Worm (Caenorhabditis elegans) whole organism, midembryonic: Measurements from ENCODE around the gene K03A11.5.
A peak's percentile ranks its signal among the peaks of the same experiment; 100 is the strongest.

Source experiments
- T22C8.4 ChIP-seq: fragments of 200-800 bp; sonication (Bioruptor generic); IDR thresholded peaks from 2 replicates; pipeline ENCODE4 v1.3.6; 2022; ENCODE audit warnings: missing genetic modification characterization, missing compliant biosample characterization
- cog-1 ChIP-seq: sonication (generic microtip); optimal IDR thresholded peaks from 2 replicates; lab custom pipeline; 2016; ENCODE audit warnings: missing genetic modification characterization, missing compliant biosample characterization
- flt-1 ChIP-seq: fragments of 200-800 bp; sonication (Bioruptor generic); IDR thresholded peaks from 2 replicates; pipeline ENCODE4 v1.3.6; 2022; ENCODE audit warnings: missing genetic modification characterization, missing compliant biosample characterization
- klf-2 ChIP-seq: fragments of 200-800 bp; sonication (Bioruptor generic); conservative IDR thresholded peaks from 2 replicates; pipeline ENCODE4 v1.3.6; 2022; ENCODE audit warnings: missing genetic modification reagents, missing genetic modification characterization, missing compliant biosample characterization
- med-1 ChIP-seq: sonication (generic microtip); optimal IDR thresholded peaks from 2 replicates; lab custom pipeline; 2017; ENCODE audit warnings: missing genetic modification characterization, mild to moderate bottlenecking, missing compliant biosample characterization, antibody characterized with exemption, missing genetic modification reagents; ENCODE audit not compliant: insufficient read depth
- ref-1 ChIP-seq: fragments of 200-800 bp; sonication (Bioruptor generic); conservative IDR thresholded peaks from 2 replicates; pipeline ENCODE4 v1.3.6; 2022; ENCODE audit warnings: missing genetic modification reagents, missing genetic modification characterization, missing compliant biosample characterization
- tab-1 ChIP-seq: fragments of 200-800 bp; sonication (Bioruptor generic); IDR thresholded peaks from 2 replicates; pipeline ENCODE4 v1.3.6; 2022; ENCODE audit warnings: missing genetic modification characterization, missing compliant biosample characterization
- ztf-23 ChIP-seq: fragments of 200-800 bp; sonication (Bioruptor generic); IDR thresholded peaks from 2 replicates; pipeline ENCODE4 v1.3.6; 2022; ENCODE audit warnings: missing genetic modification reagents, missing genetic modification characterization, missing compliant biosample characterization
- ztf-29 ChIP-seq: fragments of 200-800 bp; sonication (Bioruptor generic); IDR thresholded peaks from 2 replicates; pipeline ENCODE4 v1.3.6; 2022; ENCODE audit warnings: missing genetic modification reagents, missing genetic modification characterization, missing compliant biosample characterization

The K03A11.5 gene

ce11 chrX:13046324-13046723, 17.0 kb upstream of the K03A11.5 start:
- TF ChIP-seq ref-1, result peak; percentile 91
- peak; percentile 96 for TF ChIP-seq ztf-23 (GFP tag; lab: Robert Waterston, UW)
- peak; percentile 90 for TF ChIP-seq klf-2 (GFP tag; lab: Robert Waterston, UW)
- TF ChIP-seq tab-1 (GFP tag; lab: Robert Waterston, UW), result peak; percentile 95
- TF ChIP-seq T22C8.4, result peak; percentile 95
- TF ChIP-seq ztf-29 (GFP tag; lab: Robert Waterston, UW), result peak; percentile 94
- peak; percentile 81 for TF ChIP-seq med-1 (GFP tag; lab: Kevin White, UChicago)
- TF ChIP-seq cog-1, result peak; percentile 86
- TF ChIP-seq flt-1 (GFP tag; lab: Robert Waterston, UW), result peak; percentile 96

- TF ChIP-seq ztf-23 (GFP tag; lab: Robert Waterston, UW) (no peak), ref-1 (no peak), T22C8.4 (no peak), med-1 (GFP tag; lab: Kevin White, UChicago) (no peak), tab-1 (GFP tag; lab: Robert Waterston, UW) (no peak), klf-2 (GFP tag; lab: Robert Waterston, UW) (no peak), ztf-29 (GFP tag; lab: Robert Waterston, UW) (no peak), flt-1 (GFP tag; lab: Robert Waterston, UW) (no peak), cog-1 (no peak)
These were observed 15.1 kb upstream of the K03A11.5 start, which contains the start of gene C53C7.3 for ce11 chrX:13048258-13048657. TSS of gene C53C7.3 (plus strand) at chrX:13048558.

ce11 chrX:13051405-13051804, 11.9 kb upstream of the K03A11.5 start, which contains the start of gene K03A11.1:
TSS of gene K03A11.1 (plus strand) at chrX:13051705.
- TF ChIP-seq med-1 (GFP tag; lab: Kevin White, UChicago) (no peak), tab-1 (GFP tag; lab: Robert Waterston, UW) (no peak), ref-1 (no peak), flt-1 (GFP tag; lab: Robert Waterston, UW) (no peak), cog-1 (no peak), ztf-29 (GFP tag; lab: Robert Waterston, UW) (no peak), T22C8.4 (no peak), klf-2 (GFP tag; lab: Robert Waterston, UW) (no peak), ztf-23 (GFP tag; lab: Robert Waterston, UW) (no peak)

- TF ChIP-seq tab-1 (GFP tag; lab: Robert Waterston, UW) (no peak), klf-2 (GFP tag; lab: Robert Waterston, UW) (no peak), ref-1 (no peak), T22C8.4 (no peak), med-1 (GFP tag; lab: Kevin White, UChicago) (no peak), cog-1 (no peak), flt-1 (GFP tag; lab: Robert Waterston, UW) (no peak)
These were observed 7.8 kb upstream of the K03A11.5 start, which contains the start of gene K03A11.6 for ce11 chrX:13055560-13055959. TSS of gene K03A11.6 (plus strand) at chrX:13055860.

- TF ChIP-seq T22C8.4 (no peak), flt-1 (GFP tag; lab: Robert Waterston, UW) (no peak), klf-2 (GFP tag; lab: Robert Waterston, UW) (no peak), med-1 (GFP tag; lab: Kevin White, UChicago) (no peak), ztf-23 (GFP tag; lab: Robert Waterston, UW) (no peak), ref-1 (no peak), tab-1 (GFP tag; lab: Robert Waterston, UW) (no peak), ztf-29 (GFP tag; lab: Robert Waterston, UW) (no peak), cog-1 (no peak)
These were observed 3.4 kb upstream of the K03A11.5 start for ce11 chrX:13059984-13060383.

- TF ChIP-seq klf-2 (GFP tag; lab: Robert Waterston, UW) (no peak), tab-1 (GFP tag; lab: Robert Waterston, UW) (no peak), ref-1 (no peak), med-1 (GFP tag; lab: Kevin White, UChicago) (no peak), ztf-23 (GFP tag; lab: Robert Waterston, UW) (no peak), flt-1 (GFP tag; lab: Robert Waterston, UW) (no peak), T22C8.4 (no peak), ztf-29 (GFP tag; lab: Robert Waterston, UW) (no peak), cog-1 (no peak)
These were observed 2.0 kb upstream of the K03A11.5 start for ce11 chrX:13061366-13061765.

- TF ChIP-seq flt-1 (GFP tag; lab: Robert Waterston, UW), result no peak
- TF ChIP-seq klf-2 (GFP tag; lab: Robert Waterston, UW), result no peak
- no peak for TF ChIP-seq ztf-29 (GFP tag; lab: Robert Waterston, UW)
- TF ChIP-seq tab-1 (GFP tag; lab: Robert Waterston, UW), result no peak
- no peak for TF ChIP-seq T22C8.4
- TF ChIP-seq ref-1, result no peak
- no peak for TF ChIP-seq med-1 (GFP tag; lab: Kevin White, UChicago)
- TF ChIP-seq cog-1, result no peak
- no peak for TF ChIP-seq ztf-23 (GFP tag; lab: Robert Waterston, UW)
These were observed 7.8 kb downstream of the K03A11.5 start, which contains the start of gene cpx-2 for ce11 chrX:13071120-13071519. TSS of gene cpx-2 (minus strand) at chrX:13071220.

- TF ChIP-seq ztf-29 (GFP tag; lab: Robert Waterston, UW) (no peak), ref-1 (no peak), cog-1 (no peak), flt-1 (GFP tag; lab: Robert Waterston, UW) (no peak), tab-1 (GFP tag; lab: Robert Waterston, UW) (no peak), med-1 (GFP tag; lab: Kevin White, UChicago) (no peak), ztf-23 (GFP tag; lab: Robert Waterston, UW) (no peak), T22C8.4 (no peak), klf-2 (GFP tag; lab: Robert Waterston, UW) (no peak)
These were observed 11.0 kb downstream of the K03A11.5 start, which contains the start of gene ceh-28 for ce11 chrX:13074373-13074772. TSS of gene ceh-28 (plus strand) at chrX:13074673.

ce11 chrX:13077872-13078271, 14.5 kb downstream of the K03A11.5 start, which contains the start of gene K03A11.4:
TSS of gene K03A11.4 (plus strand) at chrX:13078172.
- TF ChIP-seq flt-1 (GFP tag; lab: Robert Waterston, UW), result no peak
- no peak for TF ChIP-seq tab-1 (GFP tag; lab: Robert Waterston, UW)
- TF ChIP-seq med-1 (GFP tag; lab: Kevin White, UChicago), result no peak
- TF ChIP-seq klf-2 (GFP tag; lab: Robert Waterston, UW), result no peak
- TF ChIP-seq cog-1, result no peak
- no peak for TF ChIP-seq ztf-29 (GFP tag; lab: Robert Waterston, UW)
- TF ChIP-seq T22C8.4, result no peak
- TF ChIP-seq ref-1, result no peak
- TF ChIP-seq ztf-23 (GFP tag; lab: Robert Waterston, UW), result no peak
